Fruit fly (Drosophila melanogaster): ENCODE measurements around the gene Itpr.

dm6 chr3R:5554082-5554481, 37.2 kb downstream of the Itpr start, which contains the start of gene Pcmt:
- TF ChIP-seq CG6254 (GFP tag; optimal IDR thresholded peaks at IDR 0.05), result no peak
- no peak for TF ChIP-seq Myb (GFP tag; optimal IDR thresholded peaks at IDR 0.05)
- no peak for TF ChIP-seq CG8944 (GFP tag; optimal IDR thresholded peaks at IDR 0.05)
- no peak for TF ChIP-seq Doc2 (GFP tag; IDR thresholded peaks at IDR 0.05)
- TF ChIP-seq CG7839 (tag; optimal IDR thresholded peaks at IDR 0.05), result no peak
- no peak for TF ChIP-seq CG6272 (GFP tag; IDR thresholded peaks at IDR 0.05)
- no peak for TF ChIP-seq Nf-YA (GFP tag; IDR thresholded peaks at IDR 0.05)
- no peak for TF ChIP-seq CG2129 (GFP tag; IDR thresholded peaks at IDR 0.05; ENCODE audit: partially characterized antibody)
- no peak for TF ChIP-seq gsb (GFP tag; IDR thresholded peaks at IDR 0.05)
- TF ChIP-seq CG1792 (GFP tag; optimal IDR thresholded peaks at IDR 0.05), result no peak
- no peak for TF ChIP-seq CG9797 (GFP tag; optimal IDR thresholded peaks at IDR 0.05)
- no peak for TF ChIP-seq CG4730 (GFP tag; IDR thresholded peaks at IDR 0.05)
- no peak for TF ChIP-seq HLH54F (GFP tag; optimal IDR thresholded peaks at IDR 0.05)
- no peak for TF ChIP-seq CG12104 (GFP tag; optimal IDR thresholded peaks at IDR 0.05)
